Fruit fly (Drosophila melanogaster): ENCODE results near the gene CG31915.

Gene CG31915

dm6 chr2L:5526738-5527137 is 1.2 kb upstream of the CG31915 start, which contains the start of gene Cox11 (continued):
- peak; percentile 64; the same call in 1 of the 2 replicates for TF ChIP-seq tna (GFP tag; IDR thresholded peaks at IDR 0.05; ENCODE audit: partially characterized antibody)
- no peak for TF ChIP-seq CG2678 (tag; optimal IDR thresholded peaks at IDR 0.05)
- TF ChIP-seq Six4 (GFP tag; optimal IDR thresholded peaks at IDR 0.05): no peak
- TF ChIP-seq CG2116 (GFP tag; optimal IDR thresholded peaks at IDR 0.05): peak; percentile 23
- peak; percentile 54; the same call in 1 of the 2 replicates for TF ChIP-seq sna (GFP tag; IDR thresholded peaks at IDR 0.05; ENCODE audit: partially characterized antibody)
- TF ChIP-seq vnd (GFP tag; IDR thresholded peaks at IDR 0.05; ENCODE audit: partially characterized antibody): 0 out of 3 replicates have a peak, but pooled peaks have one; percentile 44
- TF ChIP-seq CG18764 (GFP tag; optimal IDR thresholded peaks at IDR 0.05): no peak
- peak; percentile 35 for TF ChIP-seq pzg (GFP tag; optimal IDR thresholded peaks at IDR 0.05)
- TF ChIP-seq Dref (GFP tag; IDR thresholded peaks at IDR 0.05): peak; percentile 79
- TF ChIP-seq ems (GFP tag; optimal IDR thresholded peaks at IDR 0.05): no peak
- TF ChIP-seq zf30C (GFP tag; optimal IDR thresholded peaks at IDR 0.05): no peak
- peak; percentile 87 for TF ChIP-seq E2f2 (GFP tag; IDR thresholded peaks at IDR 0.05)
- peak; percentile 55; the same call in 1 of the 3 replicates for TF ChIP-seq hb (GFP tag; IDR thresholded peaks at IDR 0.05; ENCODE audit: partially characterized antibody)
- no peak for TF ChIP-seq tio (GFP tag; optimal IDR thresholded peaks at IDR 0.05)
- TF ChIP-seq Scr (GFP tag; IDR thresholded peaks at IDR 0.05; ENCODE audit: partially characterized antibody): peak; percentile 59
- peak; percentile 69; the same call in 1 of the 3 replicates for TF ChIP-seq CG6791 (GFP tag; IDR thresholded peaks at IDR 0.05; ENCODE audit: partially characterized antibody)
- peak; percentile 46; the same call in 1 of the 2 replicates for TF ChIP-seq unc-4 (GFP tag; IDR thresholded peaks at IDR 0.05; ENCODE audit: partially characterized antibody)
- peak; percentile 51 for TF ChIP-seq CG13287 (GFP tag; IDR thresholded peaks at IDR 0.05; ENCODE audit: partially characterized antibody)
- TF ChIP-seq Dek (tag; optimal IDR thresholded peaks at IDR 0.05): no peak
- TF ChIP-seq zen (tag; optimal IDR thresholded peaks at IDR 0.05): peak; percentile 25
- TF ChIP-seq Opbp (GFP tag; IDR thresholded peaks at IDR 0.05; ENCODE audit: partially characterized antibody): peak; percentile 60; the same call in 2 of the 3 replicates
- TF ChIP-seq Dll (GFP tag; IDR thresholded peaks at IDR 0.05; ENCODE audit: partially characterized antibody): peak; percentile 44; the same call in 2 of the 4 replicates
- peak; percentile 34; the same call in 1 of the 2 replicates for TF ChIP-seq Bgb (GFP tag; IDR thresholded peaks at IDR 0.05; ENCODE audit: partially characterized antibody)
- peak; percentile 99 for TF ChIP-seq CG14710 (tag; optimal IDR thresholded peaks at IDR 0.05)
- TF ChIP-seq CG7372 (GFP tag; IDR thresholded peaks at IDR 0.05): no peak
- peak; percentile 18 for TF ChIP-seq stwl (tag; optimal IDR thresholded peaks at IDR 0.05)
- TF ChIP-seq Dp (GFP tag; optimal IDR thresholded peaks at IDR 0.05): peak; percentile 71

DNA sequence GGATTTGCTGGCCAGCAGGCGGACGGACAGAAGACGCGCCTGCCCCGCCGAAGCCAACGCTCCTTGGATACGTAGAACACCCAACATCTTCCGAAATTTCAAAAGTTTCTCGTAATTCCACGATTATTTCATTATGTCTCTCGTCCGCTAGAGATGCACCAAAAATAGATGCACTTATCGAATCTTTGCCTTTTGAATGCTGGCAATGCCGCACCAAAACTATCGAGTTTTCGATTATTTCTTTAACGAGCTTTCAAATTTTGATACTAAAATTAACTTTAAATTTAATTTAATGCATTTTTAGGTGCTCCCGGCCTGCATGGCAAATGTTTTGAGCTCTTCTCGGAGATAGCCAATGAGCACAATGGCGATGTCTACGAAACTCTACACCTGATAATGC is 4.1 kb downstream of the CG31915 start, which contains the start of gene Coq6:
Gene Coq6 (minus strand): TSS at position 163 of the 400 bp plus-strand sequence.
- 0 out of 2 replicates have a peak, but pooled peaks have one; percentile 18 for TF ChIP-seq CG2129 (GFP tag; IDR thresholded peaks at IDR 0.05; ENCODE audit: partially characterized antibody)
- TF ChIP-seq Dref (GFP tag; IDR thresholded peaks at IDR 0.05): peak; percentile 74
- no peak for TF ChIP-seq bab2 (GFP tag; optimal IDR thresholded peaks at IDR 0.05)
- peak; percentile 47; the same call in 1 of the 2 replicates for TF ChIP-seq Bgb (GFP tag; IDR thresholded peaks at IDR 0.05; ENCODE audit: partially characterized antibody)
- TF ChIP-seq CG2116 (GFP tag; optimal IDR thresholded peaks at IDR 0.05): peak; percentile 25
- TF ChIP-seq unc-4 (GFP tag; IDR thresholded peaks at IDR 0.05; ENCODE audit: partially characterized antibody): peak; percentile 68
- peak; percentile 67; the same call in 1 of the 4 replicates for TF ChIP-seq chinmo (GFP tag; IDR thresholded peaks at IDR 0.05; ENCODE audit: partially characterized antibody)
- TF ChIP-seq MBD-R2 (GFP tag; IDR thresholded peaks at IDR 0.05): peak; percentile 71; the same call in 1 of the 2 replicates
- TF ChIP-seq HLH4C (GFP tag; IDR thresholded peaks at IDR 0.05; ENCODE audit: partially characterized antibody): peak; percentile 65; the same call in 2 of the 3 replicates
- TF ChIP-seq hbn (GFP tag; IDR thresholded peaks at IDR 0.05; ENCODE audit: partially characterized antibody): peak; percentile 54
- TF ChIP-seq E2f2 (GFP tag; IDR thresholded peaks at IDR 0.05): peak; percentile 74
- TF ChIP-seq Pdp1 (GFP tag; optimal IDR thresholded peaks at IDR 0.05): peak in 1 of 2 experiments; percentile 58
- TF ChIP-seq D19B (GFP tag; optimal IDR thresholded peaks at IDR 0.05): no peak
- no peak for TF ChIP-seq CG10565 (GFP tag; optimal IDR thresholded peaks at IDR 0.05)
- TF ChIP-seq Abd-B (GFP tag; optimal IDR thresholded peaks at IDR 0.05): peak; percentile 13
- TF ChIP-seq CG32532 (GFP tag; IDR thresholded peaks at IDR 0.05): peak; percentile 42; the same call in 1 of the 2 replicates
- TF ChIP-seq Myb (GFP tag; optimal IDR thresholded peaks at IDR 0.05): peak; percentile 85
- TF ChIP-seq CG14050 (GFP tag; IDR thresholded peaks at IDR 0.05): no peak
- TF ChIP-seq CG4360 (GFP tag; IDR thresholded peaks at IDR 0.05): no peak
- TF ChIP-seq Awh (GFP tag; IDR thresholded peaks at IDR 0.05): no peak
- peak; percentile 56 for TF ChIP-seq Dp (GFP tag; optimal IDR thresholded peaks at IDR 0.05)
- peak; percentile 62 for TF ChIP-seq BEAF-32 (GFP tag; optimal IDR thresholded peaks at IDR 0.05)
- no peak for TF ChIP-seq Hmx (GFP tag; optimal IDR thresholded peaks at IDR 0.05)
- TF ChIP-seq ham (GFP tag; IDR thresholded peaks at IDR 0.05): no peak
- 0 out of 2 replicates have a peak, but pooled peaks have one; percentile 32 for TF ChIP-seq ato (GFP tag; IDR thresholded peaks at IDR 0.05; ENCODE audit: partially characterized antibody)
